Worm (Caenorhabditis elegans) whole organism, L4 larva: ENCODE data around the gene ZC190.10.

ENCODE experiments used
- F10B5.3 ChIP-seq: sonication (generic microtip); optimal IDR thresholded peaks from 2 replicates; lab custom pipeline; 2016; ENCODE audit warnings: mild to moderate bottlenecking, missing genetic modification characterization, missing compliant biosample characterization
- Y105C5A.15 ChIP-seq: fragments of 200-800 bp; sonication (Bioruptor generic); IDR thresholded peaks from 2 replicates; pipeline ENCODE4 v1.3.6; 2022; ENCODE audit warnings: missing genetic modification characterization, missing compliant biosample characterization
- dpl-1 ChIP-seq: fragments of 150-350 bp; optimal IDR thresholded peaks from 2 replicates; lab custom pipeline; 2014; ENCODE audit warnings: missing biosample characterization, missing genetic modification reagents, missing genetic modification characterization
- fkh-10 ChIP-seq: fragments of 150-350 bp; optimal IDR thresholded peaks from 2 replicates; lab custom pipeline; 2014; ENCODE audit warnings: missing biosample characterization, missing genetic modification reagents, missing genetic modification characterization
- lir-3 ChIP-seq: sonication (generic microtip); optimal IDR thresholded peaks from 2 replicates; lab custom pipeline; 2016; ENCODE audit warnings: mild to moderate bottlenecking, missing genetic modification characterization, missing compliant biosample characterization
- mes-2 ChIP-seq: sonication (generic microtip); optimal IDR thresholded peaks from 2 replicates; lab custom pipeline; 2016; ENCODE audit warnings: missing genotype, mild to moderate bottlenecking, missing genetic modification characterization, missing compliant biosample characterization; ENCODE audit not compliant: poor library complexity, severe bottlenecking
- nhr-10 ChIP-seq: fragments of 150-350 bp; optimal IDR thresholded peaks from 2 replicates; lab custom pipeline; 2014; ENCODE audit warnings: missing biosample characterization, missing genetic modification characterization
- nhr-28 ChIP-seq: fragments of 150-350 bp; optimal IDR thresholded peaks from 2 replicates; lab custom pipeline; 2014; ENCODE audit warnings: missing biosample characterization, missing genetic modification characterization
- pha-4 ChIP-seq, 2 experiments: fragments of 150-350 bp in 1 of 2; fragments of 200-800 bp in 1 of 2; sonication (Bioruptor generic) in 1 of 2; IDR thresholded peaks in 1 of 2; optimal IDR thresholded peaks in 1 of 2; 2 replicates each; pipeline versions ENCODE4 v1.3.6 to Lab custom; 2014 to 2022; ENCODE audit warnings: missing genetic modification characterization in 2 of 2, missing genetic modification reagents in 2 of 2, missing biosample characterization in 1 of 2, missing compliant biosample characterization in 1 of 2
- tra-1 ChIP-seq: fragments of 200-800 bp; sonication (Bioruptor generic); IDR thresholded peaks from 2 replicates; pipeline ENCODE4 v1.3.6; 2022; ENCODE audit warnings: missing genetic modification reagents, missing genetic modification characterization, missing compliant biosample characterization
- unc-39 ChIP-seq: sonication (generic microtip); optimal IDR thresholded peaks from 2 replicates; lab custom pipeline; 2017; ENCODE audit warnings: missing biosample characterization, missing genetic modification characterization
- zag-1 ChIP-seq: fragments of 150-350 bp; optimal IDR thresholded peaks from 2 replicates; lab custom pipeline; 2014; ENCODE audit warnings: missing biosample characterization, missing genetic modification characterization

ce11 chrV:8732934-8733333 lies 36.8 kb upstream of the ZC190.10 start, which contains the start of gene ZC196.4:
- TF ChIP-seq Y105C5A.15 (GFP tag; lab: Robert Waterston, UW) (no peak), nhr-28 (tag; lab: Kevin White, UChicago) (peak; percentile 16), mes-2 (tag; lab: Kevin White, UChicago) (no peak), lir-3 (tag; lab: Kevin White, UChicago) (no peak), fkh-10 (GFP tag; lab: Kevin White, UChicago) (no peak), dpl-1 (GFP tag; lab: Kevin White, UChicago) (no peak), nhr-10 (tag; lab: Kevin White, UChicago) (no peak), tra-1 (GFP tag; lab: Robert Waterston, UW) (no peak), F10B5.3 (tag; lab: Kevin White, UChicago) (no peak), zag-1 (tag; lab: Kevin White, UChicago) (no peak), pha-4 (GFP tag; IDR thresholded peaks at IDR 0.05; lab: Robert Waterston, UW) (no peak), pha-4 (tag; optimal IDR thresholded peaks at IDR 0.05; lab: Kevin White, UChicago) (no peak), unc-39 (tag; lab: Kevin White, UChicago) (no peak)
